Worm (Caenorhabditis elegans): Measurements from ENCODE around the gene tars-1.

DNA sequence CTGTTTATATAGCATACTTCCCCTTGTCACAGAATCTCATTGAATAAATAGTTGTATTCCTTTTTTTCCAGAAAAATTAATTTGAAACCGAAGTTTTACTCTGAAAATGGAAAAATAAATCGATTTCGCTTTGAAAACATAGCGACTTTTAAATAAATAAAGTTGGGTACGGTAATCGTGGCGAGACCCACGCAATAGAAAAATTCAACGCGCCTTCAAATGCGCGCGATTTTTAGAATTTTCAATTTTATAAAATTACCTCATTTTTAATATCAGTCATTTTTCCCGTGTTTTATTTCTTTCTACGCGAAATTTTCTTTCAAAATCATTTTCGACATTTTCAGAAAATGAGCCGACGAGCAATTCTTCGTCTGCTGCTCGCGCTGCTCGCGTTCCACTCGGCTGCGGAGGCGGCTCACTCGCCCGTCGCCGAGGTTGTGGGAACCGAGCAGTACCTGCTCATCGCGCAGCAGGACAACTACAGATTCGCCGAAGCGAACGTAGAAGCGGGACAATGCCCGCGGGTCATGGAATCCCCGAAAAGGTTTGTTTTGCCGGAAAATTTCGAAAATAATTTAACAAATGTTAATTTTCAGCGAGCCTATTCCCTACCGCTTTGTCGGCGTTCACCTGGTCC lies 31.1 kb upstream of the tars-1 start, which contains the start of gene F13D12.5:
- TF ChIP-seq nfya-1 (tag; optimal IDR thresholded peaks at IDR 0.05; ENCODE audit: insufficient read depth) (no peak), ceh-82 (tag; optimal IDR thresholded peaks at IDR 0.05) (no peak), fkh-10 (GFP tag; optimal IDR thresholded peaks at IDR 0.05) (no peak)

Data from whole organism, L3 larva.